Fruit fly (Drosophila melanogaster) whole organism, embryonic: ENCODE results near the gene CG10348.
A peak's percentile ranks its signal among the peaks of the same experiment; 100 is the strongest.

ENCODE experiments used
- Awh ChIP-seq: fragments of 200-800 bp; sonication (Bioruptor generic); IDR thresholded peaks from 2 replicates; pipeline ENCODE4, ENCODE4 v1.3.6; 2022; ENCODE audit warnings: missing biosample characterization, missing genetic modification characterization
- B-H2 ChIP-seq: fragments of 200-800 bp; sonication (Bioruptor generic); optimal IDR thresholded peaks from 2 replicates; lab custom pipeline; 2018; ENCODE audit warnings: missing biosample characterization, mild to moderate bottlenecking, missing genetic modification characterization
- Bdp1 ChIP-seq: fragments of 200-800 bp; sonication (Bioruptor generic); optimal IDR thresholded peaks from 3 replicates; lab custom pipeline; 2016; ENCODE audit warnings: missing biosample characterization, missing genetic modification characterization
- CG10959 ChIP-seq: fragments of 200-800 bp; sonication (Bioruptor generic); IDR thresholded peaks from 2 replicates; pipeline ENCODE4 v1.3.6; 2022; ENCODE audit warnings: missing biosample characterization, missing genetic modification characterization
- CG11695 ChIP-seq: fragments of 200-800 bp; sonication (Bioruptor generic); IDR thresholded peaks from 3 replicates; pipeline ENCODE4 v1.3.6; 2022; ENCODE audit warnings: missing biosample characterization, missing genetic modification characterization
- CG12391 ChIP-seq: fragments of 200-800 bp; sonication (Bioruptor generic); optimal IDR thresholded peaks from 3 replicates; lab custom pipeline; 2018; ENCODE audit warnings: missing biosample characterization, mild to moderate bottlenecking, missing genetic modification characterization, moderate library complexity
- CG12659 ChIP-seq: fragments of 200-800 bp; sonication (Bioruptor generic); optimal IDR thresholded peaks from 3 replicates; lab custom pipeline; 2017; ENCODE audit warnings: mild to moderate bottlenecking, missing biosample characterization, missing genetic modification reagents, missing genetic modification characterization
- CG12769 ChIP-seq: fragments of 200-800 bp; sonication (Bioruptor generic); optimal IDR thresholded peaks from 2 replicates; lab custom pipeline; 2019; ENCODE audit warnings: missing biosample characterization, mild to moderate bottlenecking, missing genetic modification characterization, moderate library complexity
- CG14441 ChIP-seq: fragments of 200-800 bp; sonication (Bioruptor generic); IDR thresholded peaks from 2 replicates; pipeline ENCODE4 v1.3.6; 2022; ENCODE audit warnings: missing biosample characterization, missing genetic modification characterization
- CG14860 ChIP-seq: fragments of 200-800 bp; sonication (Bioruptor generic); IDR thresholded peaks from 3 replicates; pipeline ENCODE4 v1.3.6; 2022; ENCODE audit warnings: missing biosample characterization, missing genetic modification characterization; ENCODE audit not compliant: partially characterized antibody
- CG15696 ChIP-seq: fragments of 200-800 bp; sonication (Bioruptor generic); optimal IDR thresholded peaks from 2 replicates; lab custom pipeline; 2019; ENCODE audit warnings: missing biosample characterization, mild to moderate bottlenecking, missing genetic modification characterization, moderate library complexity
- CG17568 ChIP-seq: fragments of 200-800 bp; sonication (Bioruptor generic); optimal IDR thresholded peaks from 2 replicates; lab custom pipeline; 2018; ENCODE audit warnings: missing biosample characterization, mild to moderate bottlenecking, missing genetic modification characterization, moderate library complexity
- CG18011 ChIP-seq: fragments of 200-800 bp; sonication (Bioruptor generic); optimal IDR thresholded peaks from 2 replicates; lab custom pipeline; 2017; ENCODE audit warnings: missing biosample characterization, missing genetic modification characterization, mild to moderate bottlenecking, moderate library complexity, missing genotype
- CG4404 ChIP-seq: fragments of 200-800 bp; sonication (Bioruptor generic); IDR thresholded peaks from 2 replicates; pipeline ENCODE4 v1.3.6; 2022; ENCODE audit warnings: missing biosample characterization, missing genetic modification characterization
- CG4707 ChIP-seq: fragments of 200-800 bp; sonication (Bioruptor generic); optimal IDR thresholded peaks from 2 replicates; lab custom pipeline; 2018; ENCODE audit warnings: missing biosample characterization, mild to moderate bottlenecking, missing genetic modification characterization, moderate library complexity
- CG6272 ChIP-seq: fragments of 200-800 bp; sonication (Bioruptor generic); IDR thresholded peaks from 2 replicates; pipeline ENCODE4 v1.3.6; 2022; ENCODE audit warnings: missing biosample characterization, missing genetic modification characterization
- CG7745 ChIP-seq: fragments of 200-800 bp; sonication (Bioruptor generic); optimal IDR thresholded peaks from 2 replicates; lab custom pipeline; 2018; ENCODE audit warnings: missing biosample characterization, mild to moderate bottlenecking, missing genetic modification characterization, moderate library complexity
- CG7839 ChIP-seq: fragments of 200-800 bp; sonication (Bioruptor generic); optimal IDR thresholded peaks from 3 replicates; lab custom pipeline; 2018; ENCODE audit warnings: missing biosample characterization, mild to moderate bottlenecking, missing genetic modification characterization, moderate library complexity
- CTCF ChIP-seq: fragments of 200-800 bp; sonication (Bioruptor generic); optimal IDR thresholded peaks from 2 replicates; lab custom pipeline; 2017; ENCODE audit warnings: missing biosample characterization, mild to moderate bottlenecking, missing genetic modification characterization, moderate library complexity
- Camta ChIP-seq: fragments of 200-800 bp; sonication (Bioruptor generic); optimal IDR thresholded peaks from 2 replicates; lab custom pipeline; 2016; ENCODE audit warnings: missing biosample characterization, missing genetic modification characterization
- CrebB ChIP-seq: fragments of 200-800 bp; sonication (Bioruptor generic); optimal IDR thresholded peaks from 3 replicates; lab custom pipeline; 2018; ENCODE audit warnings: missing biosample characterization, mild to moderate bottlenecking, missing genetic modification characterization
- Doc3 ChIP-seq: fragments of 200-800 bp; sonication (Bioruptor generic); IDR thresholded peaks from 3 replicates; pipeline ENCODE4 v1.3.6; 2022; ENCODE audit warnings: missing biosample characterization, missing genetic modification characterization; ENCODE audit not compliant: partially characterized antibody
- H15 ChIP-seq: fragments of 200-800 bp; sonication (Bioruptor generic); IDR thresholded peaks from 3 replicates; pipeline ENCODE4 v1.3.6; 2022; ENCODE audit warnings: missing biosample characterization, missing genetic modification characterization
- Meics ChIP-seq: fragments of 200-800 bp; sonication (Bioruptor generic); optimal IDR thresholded peaks from 2 replicates; lab custom pipeline; 2017; ENCODE audit warnings: missing biosample characterization, mild to moderate bottlenecking, missing genetic modification characterization
- Mes4 ChIP-seq: fragments of 200-800 bp; sonication (Bioruptor generic); optimal IDR thresholded peaks from 2 replicates; lab custom pipeline; 2016; ENCODE audit warnings: missing biosample characterization, missing genetic modification characterization
- NC2β ChIP-seq: fragments of 200-800 bp; sonication (Bioruptor generic); optimal IDR thresholded peaks from 2 replicates; lab custom pipeline; 2016; ENCODE audit warnings: missing biosample characterization, missing genetic modification characterization
- Ptx1 ChIP-seq: fragments of 200-800 bp; sonication (Bioruptor generic); IDR thresholded peaks from 2 replicates; pipeline ENCODE4 v1.3.6; 2022; ENCODE audit warnings: missing biosample characterization, missing genetic modification characterization
- Tbp ChIP-seq: fragments of >200 bp; optimal IDR thresholded peaks from 2 replicates; lab custom pipeline; 2018; ENCODE audit warnings: missing biosample characterization, missing genetic modification characterization
- ara ChIP-seq: fragments of 200-800 bp; sonication (Bioruptor generic); IDR thresholded peaks from 2 replicates; pipeline ENCODE4 v1.3.6; 2022; ENCODE audit warnings: missing biosample characterization, missing genetic modification characterization
- bcd ChIP-seq: fragments of 200-800 bp; sonication (Bioruptor generic); optimal IDR thresholded peaks from 2 replicates; lab custom pipeline; 2017; ENCODE audit warnings: missing biosample characterization, mild to moderate bottlenecking, missing genetic modification characterization
- cad ChIP-seq: fragments of >200 bp; optimal IDR thresholded peaks from 2 replicates; lab custom pipeline; 2017; ENCODE audit warnings: missing biosample characterization, missing genetic modification characterization
- dmrt99B ChIP-seq: fragments of 200-800 bp; sonication (Bioruptor generic); optimal IDR thresholded peaks from 2 replicates; lab custom pipeline; 2018; ENCODE audit warnings: missing biosample characterization, mild to moderate bottlenecking, missing genetic modification characterization, moderate library complexity
- eve ChIP-seq, 2 experiments: fragments of >200 bp; optimal IDR thresholded peaks; 2 replicates each; lab custom pipeline; 2017; ENCODE audit warnings: missing biosample characterization in 2 of 2, missing genetic modification characterization in 2 of 2
- grau ChIP-seq: fragments of 200-800 bp; optimal IDR thresholded peaks from 3 replicates; lab custom pipeline; 2019; ENCODE audit warnings: missing biosample characterization, mild to moderate bottlenecking, missing genetic modification characterization, moderate library complexity
- kay ChIP-seq: fragments of 200-800 bp; sonication (Bioruptor generic); optimal IDR thresholded peaks from 2 replicates; lab custom pipeline; 2016; ENCODE audit warnings: missing biosample characterization, missing genetic modification characterization
- lmd ChIP-seq: fragments of 200-800 bp; sonication (Bioruptor generic); IDR thresholded peaks from 2 replicates; pipeline ENCODE4 v1.3.6; 2022; ENCODE audit warnings: missing biosample characterization, missing genetic modification characterization
- luna ChIP-seq: fragments of 200-800 bp; sonication (Bioruptor generic); optimal IDR thresholded peaks from 2 replicates; lab custom pipeline; 2016; ENCODE audit warnings: missing biosample characterization, missing genetic modification characterization
- nom ChIP-seq: fragments of 200-800 bp; sonication (Bioruptor generic); optimal IDR thresholded peaks from 2 replicates; lab custom pipeline; 2017; ENCODE audit warnings: missing biosample characterization, missing genetic modification characterization, mild to moderate bottlenecking, moderate library complexity, missing genetic modification reagents
- pho ChIP-seq: fragments of 200-800 bp; sonication (Bioruptor generic); optimal IDR thresholded peaks from 2 replicates; lab custom pipeline; 2016; ENCODE audit warnings: missing biosample characterization, missing genetic modification characterization
- psq ChIP-seq: fragments of 200-800 bp; sonication (Bioruptor generic); optimal IDR thresholded peaks from 2 replicates; lab custom pipeline; 2017; ENCODE audit warnings: missing biosample characterization, missing genetic modification characterization
- repo ChIP-seq: fragments of 200-800 bp; sonication (Bioruptor generic); optimal IDR thresholded peaks from 2 replicates; lab custom pipeline; 2016; ENCODE audit warnings: missing biosample characterization, missing genetic modification characterization
- run ChIP-seq: fragments of 200-800 bp; sonication (Bioruptor generic); optimal IDR thresholded peaks from 3 replicates; lab custom pipeline; 2018; ENCODE audit warnings: missing biosample characterization, mild to moderate bottlenecking, missing genetic modification characterization
- scrt ChIP-seq: fragments of 200-800 bp; sonication (Bioruptor generic); optimal IDR thresholded peaks from 2 replicates; lab custom pipeline; 2018; ENCODE audit warnings: missing biosample characterization, mild to moderate bottlenecking, missing genetic modification characterization, moderate library complexity
- seq ChIP-seq: fragments of 200-800 bp; sonication (Bioruptor generic); IDR thresholded peaks from 2 replicates; pipeline ENCODE4 v1.3.6; 2022; ENCODE audit warnings: missing biosample characterization, missing genetic modification characterization
- sna ChIP-seq: fragments of 200-800 bp; sonication (Bioruptor generic); IDR thresholded peaks from 2 replicates; pipeline ENCODE4 v1.3.6; 2022; ENCODE audit warnings: missing biosample characterization, missing genetic modification characterization; ENCODE audit not compliant: partially characterized antibody
- tna ChIP-seq: fragments of 200-800 bp; sonication (Bioruptor generic); IDR thresholded peaks from 2 replicates; pipeline ENCODE4 v1.3.6; 2022; ENCODE audit warnings: missing biosample characterization, missing genetic modification characterization; ENCODE audit not compliant: partially characterized antibody
- ttk ChIP-seq: fragments of 200-800 bp; sonication (Bioruptor generic); IDR thresholded peaks from 2 replicates; pipeline ENCODE4 v2.1.2; 2022; ENCODE audit warnings: missing biosample characterization, missing genetic modification characterization
- zf30C ChIP-seq: fragments of 200-800 bp; sonication (Bioruptor generic); optimal IDR thresholded peaks from 3 replicates; lab custom pipeline; 2018; ENCODE audit warnings: missing biosample characterization, mild to moderate bottlenecking, missing genetic modification characterization
- zfh2 ChIP-seq: fragments of 200-800 bp; sonication (Bioruptor generic); optimal IDR thresholded peaks from 2 replicates; lab custom pipeline; 2016; ENCODE audit warnings: missing biosample characterization, missing genetic modification characterization

CG10348 gene

dm6 chr2L:18676948-18677820 is 55.1 kb downstream of the CG10348 start, which contains the start of the genes Mst36Fa and CG31751 (continued):
- TF ChIP-seq Meics (GFP tag; lab: Kevin White, UChicago) (peak; percentile 86), eve (GFP tag; optimal IDR thresholded peaks at IDR 0.05; lab: Kevin White, UChicago) (no peak), sna (GFP tag; lab: Robert Waterston, UW) (no peak), CrebB (peak; percentile 91), Awh (GFP tag; lab: Robert Waterston, UW) (peak; percentile 88), pho (GFP tag; lab: Kevin White, UChicago) (peak; percentile 71), Mes4 (GFP tag; lab: Kevin White, UChicago) (peak; percentile 80), ara (GFP tag; lab: Robert Waterston, UW) (peak; percentile 19; the same call in 1 of the 2 replicates), repo (GFP tag; lab: Kevin White, UChicago) (peak; percentile 79), kay (peak; percentile 28), zfh2 (peak; percentile 31), dmrt99B (tag; lab: Kevin White, UChicago) (peak; percentile 79), CG14441 (peak; percentile 62), psq (GFP tag; lab: Kevin White, UChicago) (peak; percentile 49), CG18011 (GFP tag; lab: Kevin White, UChicago) (peak; percentile 41), Bdp1 (GFP tag; lab: Kevin White, UChicago) (peak; percentile 76), CG14860 (GFP tag; lab: Robert Waterston, UW) (no peak), Camta (GFP tag; lab: Kevin White, UChicago) (peak; percentile 84), CG4404 (GFP tag; lab: Robert Waterston, UW) (no peak), Tbp (GFP tag; lab: Kevin White, UChicago) (no peak), Doc3 (GFP tag; lab: Robert Waterston, UW) (no peak), bcd (GFP tag; lab: Kevin White, UChicago) (peak; percentile 72), tna (GFP tag; lab: Robert Waterston, UW) (no peak), NC2β (GFP tag; lab: Kevin White, UChicago) (peak; percentile 72), ttk (no peak), CG7839 (tag; lab: Kevin White, UChicago) (peak; percentile 45), CG7745 (peak; percentile 54), seq (GFP tag; lab: Robert Waterston, UW) (peak; percentile 77), CG10959 (GFP tag; lab: Robert Waterston, UW) (no peak), CG15696 (tag; lab: Kevin White, UChicago) (peak; percentile 7), zf30C (GFP tag; lab: Kevin White, UChicago) (no peak), CG12391 (tag; lab: Kevin White, UChicago) (peak; percentile 44), lmd (peak; percentile 39; the same call in 1 of the 2 replicates), nom (GFP tag; lab: Kevin White, UChicago) (no peak), scrt (GFP tag; lab: Kevin White, UChicago) (peak; percentile 71), CG4707 (GFP tag; lab: Kevin White, UChicago) (peak; percentile 77), CG11695 (GFP tag; lab: Robert Waterston, UW) (peak; percentile 71), H15 (GFP tag; lab: Robert Waterston, UW) (peak; percentile 39; the same call in 2 of the 3 replicates), CG12659 (GFP tag; lab: Kevin White, UChicago) (peak; percentile 88), cad (GFP tag; lab: Kevin White, UChicago) (no peak), CTCF (peak; percentile 36), B-H2 (GFP tag; lab: Kevin White, UChicago) (peak; percentile 40), CG17568 (GFP tag; lab: Kevin White, UChicago) (peak; percentile 84), CG12769 (peak; percentile 89), grau (tag; lab: Kevin White, UChicago) (peak; percentile 51), luna (peak; percentile 63), CG6272 (GFP tag; lab: Robert Waterston, UW) (no peak), Ptx1 (GFP tag; lab: Robert Waterston, UW) (no peak), run (tag; lab: Kevin White, UChicago) (peak; percentile 27)
